Fruit fly (Drosophila melanogaster): ENCODE data around the gene CG15580.

The CG15580 gene

dm6 chr3R:6009510-6010407, 47.6 kb downstream of the CG15580 start:
- no peak for TF ChIP-seq CG7101 (tag; optimal IDR thresholded peaks at IDR 0.05)
- no peak for TF ChIP-seq CG11617 (GFP tag; optimal IDR thresholded peaks at IDR 0.05)
- no peak for TF ChIP-seq CG7045 (GFP tag; optimal IDR thresholded peaks at IDR 0.05)
- no peak for TF ChIP-seq kay (GFP tag; ENCODE audit: borderline replicate concordance)
- TF ChIP-seq CG33017 (tag; optimal IDR thresholded peaks at IDR 0.05), result no peak
- no peak for TF ChIP-seq Crg-1 (GFP tag; optimal IDR thresholded peaks at IDR 0.05)

DNA sequence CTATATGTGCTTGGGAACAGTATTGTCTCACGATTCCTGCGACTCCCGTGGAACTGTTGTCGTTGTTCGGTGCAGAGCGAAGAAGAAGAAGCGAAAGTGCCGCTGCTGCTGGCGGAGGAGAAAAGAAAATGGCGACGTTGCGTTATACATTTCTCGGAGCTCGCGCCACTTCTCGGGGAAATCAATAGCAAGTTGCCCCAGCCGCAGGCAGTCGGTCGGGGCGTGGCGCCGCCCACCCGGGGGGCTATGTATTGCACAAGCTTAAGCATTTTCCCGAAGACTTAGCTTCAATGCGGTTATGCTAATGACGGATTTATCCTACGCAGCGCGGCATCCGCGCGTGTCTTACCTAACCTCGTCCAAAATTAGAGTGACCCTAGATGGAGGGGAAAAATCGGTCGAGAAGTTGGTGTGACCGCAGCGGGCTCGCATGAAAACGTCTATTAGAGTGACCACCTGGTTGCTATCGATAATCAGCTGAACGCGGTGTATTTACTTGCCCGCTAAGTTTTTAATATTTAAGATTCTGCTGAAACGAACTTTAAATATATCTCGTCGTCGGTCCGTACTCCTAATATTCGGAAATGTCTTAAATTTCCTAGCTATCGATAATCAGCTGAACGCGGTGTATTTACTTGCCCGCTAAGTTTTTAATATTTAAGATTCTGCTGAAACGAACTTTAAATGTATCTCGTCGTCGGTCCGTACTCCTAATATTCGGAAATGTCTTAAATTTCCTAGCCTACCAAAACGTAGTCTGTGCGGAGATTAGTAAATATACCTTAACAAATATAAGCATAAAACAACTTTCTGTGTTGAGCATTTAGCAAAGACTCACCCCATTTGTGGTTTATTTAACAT, 48.9 kb downstream of the CG15580 start, which contains the start of gene Rm62:
Gene Rm62, minus strand, starts transcription at position 378 of the 861 bp plus-strand sequence.
- TF ChIP-seq tj (GFP tag; optimal IDR thresholded peaks at IDR 0.05) (peak; percentile 9), Mnt (GFP tag; optimal IDR thresholded peaks at IDR 0.05) (no peak), CG11617 (GFP tag; optimal IDR thresholded peaks at IDR 0.05) (peak; percentile 8), bab1 (GFP tag; optimal IDR thresholded peaks at IDR 0.05) (peak; percentile 45), cnc (optimal IDR thresholded peaks at IDR 0.05) (no peak), CG7101 (tag; optimal IDR thresholded peaks at IDR 0.05) (peak; percentile 39), pad (GFP tag; optimal IDR thresholded peaks at IDR 0.05) (peak; percentile 97), toe (GFP tag; optimal IDR thresholded peaks at IDR 0.05) (no peak), cic (GFP tag; optimal IDR thresholded peaks at IDR 0.05) (no peak), Hr96 (GFP tag; optimal IDR thresholded peaks at IDR 0.05) (no peak), CG1620 (GFP tag; optimal IDR thresholded peaks at IDR 0.05) (no peak)

DNA sequence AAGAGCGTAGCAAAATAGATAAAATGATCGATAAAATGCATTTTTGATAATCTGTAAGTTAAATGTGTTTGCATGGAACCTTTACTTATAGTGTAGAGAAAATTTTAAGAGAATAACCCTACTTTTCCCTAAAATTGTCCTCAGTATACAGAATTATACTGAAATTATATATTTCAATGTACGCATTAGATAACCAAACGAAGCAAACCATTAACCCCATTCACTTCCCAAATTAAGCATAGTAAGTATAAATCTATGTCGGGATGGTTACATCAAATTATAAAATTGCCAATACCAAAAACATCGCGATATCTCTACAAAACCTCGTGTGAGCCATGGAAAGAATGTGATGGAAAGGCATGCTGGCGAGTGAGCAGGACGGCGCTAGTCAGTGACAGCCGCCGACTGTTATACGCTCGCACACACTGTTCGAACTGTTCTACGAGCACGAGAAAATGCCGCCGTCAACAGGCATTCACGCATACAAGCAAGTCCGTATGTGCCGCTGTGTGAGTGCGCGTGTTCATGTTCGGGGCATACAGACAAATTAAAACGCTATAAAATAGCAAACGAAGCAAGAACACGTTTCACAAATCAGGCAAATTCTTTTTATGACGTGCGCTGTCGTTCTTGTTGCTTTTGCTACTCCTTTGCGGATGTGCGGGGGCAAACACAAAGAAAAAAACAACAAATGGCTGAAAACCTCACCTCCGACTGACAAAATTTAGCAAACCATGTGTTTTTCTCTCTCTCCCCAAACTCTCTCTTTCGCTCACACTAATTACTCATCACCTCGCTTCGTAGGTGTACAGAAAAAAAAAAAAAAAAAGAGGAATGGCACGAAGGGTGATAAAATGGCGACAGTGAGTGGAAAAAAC, 50.0 kb downstream of the CG15580 start:
- TF ChIP-seq CG5204 (GFP tag; optimal IDR thresholded peaks at IDR 0.05) (peak; percentile 37), CG14711 (tag; optimal IDR thresholded peaks at IDR 0.05) (no peak), Hr96 (GFP tag; optimal IDR thresholded peaks at IDR 0.05) (peak; percentile 32), cnc (optimal IDR thresholded peaks at IDR 0.05) (no peak), cic (GFP tag; optimal IDR thresholded peaks at IDR 0.05) (peak; percentile 83), CG1620 (GFP tag; optimal IDR thresholded peaks at IDR 0.05) (no peak), pad (GFP tag; optimal IDR thresholded peaks at IDR 0.05) (peak; percentile 57), CG7101 (tag; optimal IDR thresholded peaks at IDR 0.05) (peak; percentile 11), CG7045 (GFP tag; optimal IDR thresholded peaks at IDR 0.05) (no peak), Clk (GFP tag; optimal IDR thresholded peaks at IDR 0.05) (no peak), toe (GFP tag; optimal IDR thresholded peaks at IDR 0.05) (no peak), tj (GFP tag; optimal IDR thresholded peaks at IDR 0.05) (peak; percentile 97), Crg-1 (GFP tag; optimal IDR thresholded peaks at IDR 0.05) (no peak), Mnt (GFP tag; optimal IDR thresholded peaks at IDR 0.05) (peak; percentile 99), CG11617 (GFP tag; optimal IDR thresholded peaks at IDR 0.05) (no peak), bab1 (GFP tag; optimal IDR thresholded peaks at IDR 0.05) (peak; percentile 27), kay (GFP tag; ENCODE audit: borderline replicate concordance) (peak; percentile 91), ovo (GFP tag; optimal IDR thresholded peaks at IDR 0.05) (peak; percentile 11), CG12768 (GFP tag; optimal IDR thresholded peaks at IDR 0.05) (no peak), CG33017 (tag; optimal IDR thresholded peaks at IDR 0.05) (no peak)

DNA sequence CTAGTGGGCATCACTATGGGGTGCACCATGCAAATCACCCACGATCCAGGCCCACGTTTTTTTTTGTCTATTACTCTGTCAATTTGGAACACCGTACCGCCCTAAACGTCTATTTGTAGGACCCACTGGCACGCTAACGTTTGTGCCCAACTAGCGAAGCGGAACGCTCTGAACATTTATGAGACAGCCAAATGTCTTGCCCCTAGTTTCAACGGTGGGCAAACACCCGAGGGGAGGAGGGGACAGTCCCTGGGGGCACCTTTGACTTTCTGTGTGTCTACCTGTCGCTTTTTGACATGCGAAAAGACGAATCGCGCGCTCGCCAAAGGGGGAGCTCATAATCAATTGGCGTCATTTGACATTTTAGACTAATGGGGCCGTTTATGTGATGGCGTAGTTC, 50.7 kb downstream of the CG15580 start:
- TF ChIP-seq CG33017 (tag; optimal IDR thresholded peaks at IDR 0.05) (no peak), toe (GFP tag; optimal IDR thresholded peaks at IDR 0.05) (no peak), kay (GFP tag; ENCODE audit: borderline replicate concordance) (no peak), CG5204 (GFP tag; optimal IDR thresholded peaks at IDR 0.05) (no peak), CG1620 (GFP tag; optimal IDR thresholded peaks at IDR 0.05) (no peak), CG14711 (tag; optimal IDR thresholded peaks at IDR 0.05) (no peak), Clk (GFP tag; optimal IDR thresholded peaks at IDR 0.05) (no peak), ovo (GFP tag; optimal IDR thresholded peaks at IDR 0.05) (no peak), CG7045 (GFP tag; optimal IDR thresholded peaks at IDR 0.05) (no peak), Crg-1 (GFP tag; optimal IDR thresholded peaks at IDR 0.05) (no peak), cic (GFP tag; optimal IDR thresholded peaks at IDR 0.05) (no peak), CG12768 (GFP tag; optimal IDR thresholded peaks at IDR 0.05) (no peak), CG7101 (tag; optimal IDR thresholded peaks at IDR 0.05) (no peak), cnc (optimal IDR thresholded peaks at IDR 0.05) (no peak), pad (GFP tag; optimal IDR thresholded peaks at IDR 0.05) (no peak), CG11617 (GFP tag; optimal IDR thresholded peaks at IDR 0.05) (no peak), tj (GFP tag; optimal IDR thresholded peaks at IDR 0.05) (no peak)
